Fruit fly (Drosophila melanogaster) whole organism, prepupa: Measurements from ENCODE around the gene CG15353.

Experiments used
- CG10631 ChIP-seq: fragments of 200-800 bp; sonication (Bioruptor generic); optimal IDR thresholded peaks from 2 replicates; lab custom pipeline; 2016; ENCODE audit warnings: missing biosample characterization, missing genetic modification characterization
- CG11294 ChIP-seq: fragments of 200-800 bp; sonication (Bioruptor generic); IDR thresholded peaks from 2 replicates; pipeline ENCODE4 v1.3.6; 2022; ENCODE audit warnings: missing biosample characterization, missing genetic modification characterization
- CG11762 ChIP-seq: fragments of 200-800 bp; sonication (Bioruptor generic); optimal IDR thresholded peaks from 3 replicates; lab custom pipeline; 2016; ENCODE audit warnings: missing biosample characterization, missing genetic modification characterization; ENCODE audit not compliant: insufficient read depth
- CG15336 ChIP-seq: fragments of 200-800 bp; sonication (Bioruptor generic); IDR thresholded peaks from 2 replicates; pipeline ENCODE4 v1.3.6; 2022; ENCODE audit warnings: missing biosample characterization, missing genetic modification characterization
- CG1621 ChIP-seq: fragments of 200-800 bp; sonication (Bioruptor generic); optimal IDR thresholded peaks from 3 replicates; lab custom pipeline; 2018; ENCODE audit warnings: missing biosample characterization, mild to moderate bottlenecking, missing genetic modification characterization
- CG32006 ChIP-seq: fragments of 200-800 bp; sonication (Bioruptor generic); optimal IDR thresholded peaks from 3 replicates; lab custom pipeline; 2017; ENCODE audit warnings: missing biosample characterization, mild to moderate bottlenecking, missing genetic modification characterization
- CG3919 ChIP-seq: fragments of 200-800 bp; sonication (Bioruptor generic); optimal IDR thresholded peaks from 3 replicates; lab custom pipeline; 2016; ENCODE audit warnings: missing biosample characterization, missing genetic modification characterization
- CG4318 ChIP-seq: fragments of 200-800 bp; sonication (Bioruptor generic); optimal IDR thresholded peaks from 3 replicates; lab custom pipeline; 2017; ENCODE audit warnings: missing biosample characterization, mild to moderate bottlenecking, missing genetic modification characterization
- CG6163 ChIP-seq: fragments of 200-800 bp; sonication (Bioruptor generic); IDR thresholded peaks from 3 replicates; pipeline ENCODE4 v1.3.6; 2022; ENCODE audit warnings: missing biosample characterization, missing genetic modification characterization
- CG6792 ChIP-seq: fragments of 200-800 bp; sonication (Bioruptor generic); optimal IDR thresholded peaks from 3 replicates; lab custom pipeline; 2016; ENCODE audit warnings: missing biosample characterization, missing genetic modification characterization
- CG6808 ChIP-seq: fragments of 200-800 bp; sonication (Bioruptor generic); optimal IDR thresholded peaks from 3 replicates; lab custom pipeline; 2017; ENCODE audit warnings: missing biosample characterization, missing genetic modification characterization, mild to moderate bottlenecking, moderate library complexity, missing genetic modification reagents
- CG6854 ChIP-seq: fragments of 200-800 bp; sonication (Bioruptor generic); optimal IDR thresholded peaks from 2 replicates; lab custom pipeline; 2017; ENCODE audit warnings: missing biosample characterization, mild to moderate bottlenecking, missing genetic modification characterization
- CG7368 ChIP-seq: fragments of 200-800 bp; sonication (Bioruptor generic); optimal IDR thresholded peaks from 3 replicates; lab custom pipeline; 2016; ENCODE audit warnings: missing biosample characterization, missing genetic modification characterization
- CG8119 ChIP-seq: fragments of 200-800 bp; sonication (Bioruptor generic); IDR thresholded peaks from 3 replicates; pipeline ENCODE4 v1.3.6; 2022; ENCODE audit warnings: missing biosample characterization, missing genetic modification characterization
- CG8632 ChIP-seq: fragments of 200-800 bp; sonication (Bioruptor generic); optimal IDR thresholded peaks from 3 replicates; lab custom pipeline; 2016; ENCODE audit warnings: missing biosample characterization, missing genetic modification characterization
- CG9139 ChIP-seq: fragments of 200-800 bp; sonication (Bioruptor generic); optimal IDR thresholded peaks from 3 replicates; lab custom pipeline; 2017; ENCODE audit warnings: missing biosample characterization, mild to moderate bottlenecking, missing genetic modification characterization
- Eip75B ChIP-seq: fragments of 200-800 bp; sonication (Bioruptor generic); optimal IDR thresholded peaks from 3 replicates; lab custom pipeline; 2016; ENCODE audit warnings: missing biosample characterization, missing genetic modification characterization
- Eip93F ChIP-seq: fragments of 200-800 bp; sonication (Bioruptor generic); optimal IDR thresholded peaks from 2 replicates; lab custom pipeline; 2016; ENCODE audit warnings: missing biosample characterization, mild to moderate bottlenecking, missing genetic modification characterization
- Ets96B ChIP-seq: fragments of 200-800 bp; optimal IDR thresholded peaks from 2 replicates; lab custom pipeline; 2019; ENCODE audit warnings: missing biosample characterization, mild to moderate bottlenecking, missing genetic modification characterization, moderate library complexity
- Hr4 ChIP-seq: fragments of 200-800 bp; sonication (Bioruptor generic); optimal IDR thresholded peaks from 3 replicates; lab custom pipeline; 2016; ENCODE audit warnings: missing biosample characterization, missing genetic modification characterization
- OdsH ChIP-seq: fragments of 200-800 bp; sonication (Bioruptor generic); optimal IDR thresholded peaks from 3 replicates; lab custom pipeline; 2016; ENCODE audit warnings: missing biosample characterization, missing genetic modification characterization
- Sox102F ChIP-seq: fragments of 200-800 bp; sonication (Bioruptor generic); optimal IDR thresholded peaks from 2 replicates; lab custom pipeline; 2016; ENCODE audit warnings: missing biosample characterization, mild to moderate bottlenecking, missing genetic modification characterization
- Sox14 ChIP-seq: fragments of 200-800 bp; sonication (Bioruptor generic); optimal IDR thresholded peaks from 3 replicates; lab custom pipeline; 2016; ENCODE audit warnings: missing biosample characterization, missing genetic modification characterization
- Sox15 ChIP-seq: fragments of 200-800 bp; sonication (Bioruptor generic); optimal IDR thresholded peaks from 3 replicates; lab custom pipeline; 2016; ENCODE audit warnings: missing biosample characterization, missing genetic modification characterization
- achi ChIP-seq: fragments of 200-800 bp; sonication (Bioruptor generic); optimal IDR thresholded peaks from 3 replicates; lab custom pipeline; 2016; ENCODE audit warnings: missing biosample characterization, missing genetic modification characterization
- dac ChIP-seq: fragments of 200-800 bp; sonication (Bioruptor generic); optimal IDR thresholded peaks from 2 replicates; lab custom pipeline; 2017; ENCODE audit warnings: missing biosample characterization, mild to moderate bottlenecking, missing genetic modification characterization
- dsx ChIP-seq: fragments of 200-800 bp; optimal IDR thresholded peaks from 3 replicates; lab custom pipeline; 2019; ENCODE audit warnings: missing biosample characterization, mild to moderate bottlenecking, missing genetic modification characterization, moderate library complexity; ENCODE audit not compliant: poor library complexity, severe bottlenecking
- fd85E ChIP-seq: fragments of 200-800 bp; sonication (Bioruptor generic); optimal IDR thresholded peaks from 3 replicates; lab custom pipeline; 2016; ENCODE audit warnings: missing biosample characterization, missing genetic modification characterization
- fkh ChIP-seq: fragments of 200-800 bp; sonication (Bioruptor generic); optimal IDR thresholded peaks from 3 replicates; lab custom pipeline; 2017; ENCODE audit warnings: missing biosample characterization, mild to moderate bottlenecking, missing genetic modification characterization, moderate library complexity
- lz ChIP-seq: fragments of 200-800 bp; sonication (Bioruptor generic); optimal IDR thresholded peaks from 3 replicates; lab custom pipeline; 2016; ENCODE audit warnings: missing biosample characterization, missing genetic modification characterization
- net ChIP-seq: fragments of 200-800 bp; sonication (Bioruptor generic); optimal IDR thresholded peaks from 3 replicates; lab custom pipeline; 2016; ENCODE audit warnings: missing biosample characterization, missing genetic modification characterization
- salr ChIP-seq, 2 experiments: fragments of 200-800 bp; sonication (Bioruptor generic); optimal IDR thresholded peaks; 3 replicates each; lab custom pipeline; 2016 to 2018; ENCODE audit warnings: missing biosample characterization in 2 of 2, missing genetic modification characterization in 2 of 2, mild to moderate bottlenecking in 1 of 2
- spab ChIP-seq: fragments of 200-800 bp; sonication (Bioruptor generic); optimal IDR thresholded peaks from 2 replicates; lab custom pipeline; 2017; ENCODE audit warnings: missing biosample characterization, mild to moderate bottlenecking, missing genetic modification characterization, missing genetic modification reagents
- ss ChIP-seq, 2 experiments: fragments of 200-800 bp; sonication (Bioruptor generic); optimal IDR thresholded peaks; 2 replicates in 1 of 2; 3 replicates in 1 of 2; lab custom pipeline; 2017 to 2018; ENCODE audit warnings: mild to moderate bottlenecking in 2 of 2, missing biosample characterization in 2 of 2, missing genetic modification characterization in 2 of 2, moderate library complexity in 1 of 2
- svp ChIP-seq: fragments of 200-800 bp; sonication (Bioruptor generic); peaks from one replicate; lab custom pipeline; 2016; ENCODE audit warnings: missing biosample characterization, missing genetic modification characterization

The CG15353 gene

dm6 chr2L:2008980-2009954 is 2.3 kb upstream of the CG15353 start, which contains the start of gene CG4238:
TSS of gene CG4238 (plus strand) at chr2L:2009859.
- TF ChIP-seq achi (GFP tag; lab: Kevin White, UChicago) (peak; percentile 97), CG6808 (GFP tag; lab: Kevin White, UChicago) (peak; percentile 6), CG1621 (tag; lab: Kevin White, UChicago) (peak; percentile 100), CG10631 (GFP tag; lab: Kevin White, UChicago) (no peak), Sox14 (GFP tag; lab: Kevin White, UChicago) (peak; percentile 5), Eip93F (GFP tag; lab: Kevin White, UChicago) (peak; percentile 6), dsx (GFP tag; lab: Kevin White, UChicago) (peak; percentile 58), svp (GFP tag; lab: Kevin White, UChicago) (peak; percentile 64), dac (GFP tag; lab: Kevin White, UChicago) (no peak), CG15336 (peak; percentile 9; the same call in 1 of the 2 replicates), net (GFP tag; lab: Kevin White, UChicago) (no peak), Eip75B (no peak)

DNA sequence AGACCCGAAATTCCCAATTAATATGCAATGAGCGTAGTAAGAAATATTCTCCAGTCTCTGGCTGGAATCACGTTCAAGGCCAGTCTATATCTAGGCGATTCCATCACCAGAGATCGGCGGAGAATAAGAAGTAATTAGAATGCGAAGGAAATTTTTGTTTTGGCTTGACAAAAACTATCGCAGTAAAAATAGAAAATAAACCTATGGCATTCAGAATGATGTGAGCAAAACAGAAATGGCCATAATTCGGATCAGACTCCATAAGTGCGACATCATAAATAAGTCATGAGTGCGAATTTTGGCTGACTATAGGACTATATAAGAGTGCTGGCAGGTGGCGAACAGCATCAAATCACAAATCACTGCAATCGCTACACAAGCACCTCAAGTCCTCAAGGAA is 1.1 kb upstream of the CG15353 start, which contains the start of gene Nplp4:
TSS of gene Nplp4 (plus strand) at position 301 of the 400 bp plus-strand sequence.
- no peak for TF ChIP-seq OdsH (GFP tag; lab: Kevin White, UChicago)
- no peak for TF ChIP-seq Sox15 (GFP tag; lab: Kevin White, UChicago)
- no peak for TF ChIP-seq net (GFP tag; lab: Kevin White, UChicago)
- TF ChIP-seq CG11294, result no peak
- TF ChIP-seq lz (GFP tag; lab: Kevin White, UChicago), result no peak
- no peak for TF ChIP-seq dac (GFP tag; lab: Kevin White, UChicago)
- no peak for TF ChIP-seq CG6792 (GFP tag; lab: Kevin White, UChicago)
- no peak for TF ChIP-seq CG8119 (GFP tag; lab: Robert Waterston, UW)

DNA sequence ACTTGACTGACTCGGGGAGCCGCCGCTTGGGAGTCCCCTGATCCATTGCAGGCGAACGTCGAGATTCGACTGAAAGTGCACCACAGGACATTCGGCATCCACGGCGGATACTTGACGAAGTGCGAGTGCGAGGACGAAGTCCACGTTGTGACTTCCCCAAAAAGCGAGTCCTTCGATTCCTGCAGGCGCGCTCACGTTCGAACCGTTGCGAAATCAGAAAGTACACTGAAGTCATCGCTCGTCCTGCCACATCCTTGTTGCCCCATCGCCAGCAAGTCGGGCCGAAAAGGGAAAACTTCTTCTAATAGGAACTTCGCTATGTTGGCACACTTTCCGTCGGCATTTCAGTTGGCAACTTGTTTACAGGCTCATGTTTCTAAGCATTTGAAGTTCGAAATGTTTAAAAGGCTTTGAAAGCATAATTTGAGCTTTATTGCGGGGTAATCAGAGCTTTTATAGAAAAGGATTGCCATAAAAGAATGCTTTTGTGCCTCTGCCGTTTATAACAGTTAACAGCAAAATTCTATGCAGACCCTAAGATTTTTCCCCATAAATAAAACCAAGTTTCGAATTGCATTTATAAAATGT is 817 bp downstream of the CG15353 start, which contains the start of gene CG33543:
TSS of gene CG33543 (minus strand) at position 232 of the 588 bp plus-strand sequence.
- no peak for TF ChIP-seq Hr4 (GFP tag; lab: Kevin White, UChicago)
- no peak for TF ChIP-seq CG8119 (GFP tag; lab: Robert Waterston, UW)
- no peak for TF ChIP-seq dsx (GFP tag; lab: Kevin White, UChicago)
- TF ChIP-seq CG32006 (GFP tag; lab: Kevin White, UChicago), result no peak
- no peak for TF ChIP-seq CG9139 (GFP tag; lab: Kevin White, UChicago)
- no peak for TF ChIP-seq spab (GFP tag; lab: Kevin White, UChicago)
- no peak for TF ChIP-seq Sox15 (GFP tag; lab: Kevin White, UChicago)
- no peak for TF ChIP-seq salr (GFP tag; optimal IDR thresholded peaks at IDR 0.05; lab: Kevin White, UChicago)

DNA sequence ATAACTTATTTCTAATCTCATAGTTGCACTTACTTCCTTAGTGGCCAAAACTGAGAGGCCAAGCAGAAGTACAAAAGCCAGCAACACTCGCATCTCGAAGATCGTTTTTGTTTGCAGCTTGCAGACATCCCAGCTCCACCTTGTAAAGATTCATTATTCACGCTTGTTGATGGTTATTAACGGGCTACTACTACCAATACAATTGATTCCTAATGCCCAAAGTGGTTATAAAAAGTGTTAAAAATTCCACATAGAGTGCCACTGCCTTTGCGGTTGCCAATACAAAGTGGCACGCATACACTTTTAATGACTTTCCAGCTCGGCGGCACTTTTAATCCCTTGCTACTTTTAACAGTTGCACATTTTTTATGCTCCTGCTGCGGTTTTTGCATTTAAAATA is 14.9 kb downstream of the CG15353 start, which contains the start of gene Obp22a:
TSS of gene Obp22a (minus strand) at position 101 of the 400 bp plus-strand sequence.
- TF ChIP-seq CG6854 (GFP tag; lab: Kevin White, UChicago), result no peak
- TF ChIP-seq CG11294, result no peak
- TF ChIP-seq net (GFP tag; lab: Kevin White, UChicago), result no peak
- TF ChIP-seq CG15336, result no peak
- no peak for TF ChIP-seq Eip75B
- no peak for TF ChIP-seq CG3919 (GFP tag; lab: Kevin White, UChicago)
- TF ChIP-seq, all 60 proteins: peak for 0

DNA sequence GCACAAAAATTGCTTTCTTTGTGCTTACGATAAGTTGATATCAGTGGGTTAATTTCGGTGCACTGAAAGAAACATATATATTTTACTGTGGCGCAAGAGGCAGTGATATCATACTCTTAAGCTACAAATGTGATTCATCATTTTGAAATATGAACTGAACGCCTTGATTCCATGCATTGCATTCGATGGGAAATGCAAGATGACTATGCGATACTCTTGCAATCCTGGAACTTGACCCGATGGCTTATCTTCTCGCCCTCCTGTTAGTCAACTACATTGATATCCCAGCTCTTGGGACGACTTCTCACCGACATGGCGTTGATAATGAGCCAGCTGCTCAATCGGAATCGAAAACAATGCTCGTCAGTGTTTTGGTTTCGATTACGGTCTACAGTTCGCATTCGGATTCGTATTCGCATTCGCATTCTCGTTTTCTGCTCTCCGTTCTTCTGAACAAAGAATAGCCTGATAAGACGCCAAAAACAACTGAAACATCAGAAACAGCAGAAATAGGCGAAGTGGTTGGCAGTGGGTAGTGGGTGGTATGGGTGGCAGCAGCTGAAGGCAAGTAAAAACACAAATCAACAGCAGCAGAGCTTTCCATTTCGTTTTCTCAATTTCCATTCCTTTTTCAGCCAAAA is 17.6 kb downstream of the CG15353 start:
- TF ChIP-seq spab (GFP tag; lab: Kevin White, UChicago) (no peak), fd85E (no peak), CG6163 (GFP tag; lab: Robert Waterston, UW) (peak; percentile 13; the same call in 1 of the 3 replicates), CG11762 (GFP tag; lab: Kevin White, UChicago) (no peak), salr (GFP tag; optimal IDR thresholded peaks at IDR 0.05; lab: Kevin White, UChicago) (no peak), CG1621 (tag; lab: Kevin White, UChicago) (no peak), Sox15 (GFP tag; lab: Kevin White, UChicago) (no peak), CG4318 (GFP tag; lab: Kevin White, UChicago) (no peak), OdsH (GFP tag; lab: Kevin White, UChicago) (no peak), Ets96B (tag; lab: Kevin White, UChicago) (no peak), CG8632 (GFP tag; lab: Kevin White, UChicago) (no peak), CG11294 (no peak), ss (GFP tag; optimal IDR thresholded peaks at IDR 0.05; lab: Kevin White, UChicago) (peak in 1 of 2 experiments; percentile 23), Sox14 (GFP tag; lab: Kevin White, UChicago) (peak; percentile 90), CG7368 (no peak), CG8119 (GFP tag; lab: Robert Waterston, UW) (no peak), Hr4 (GFP tag; lab: Kevin White, UChicago) (no peak), fkh (GFP tag; lab: Kevin White, UChicago) (no peak), Eip93F (GFP tag; lab: Kevin White, UChicago) (peak; percentile 63), Sox102F (peak; percentile 35)
